Worm (Caenorhabditis elegans) whole organism, young adult: Measurements from ENCODE around the gene T13A10.1.

Source experiments
- D2030.7 ChIP-seq: fragments of 200-800 bp; sonication (Bioruptor generic); IDR thresholded peaks from 2 replicates; pipeline ENCODE4 v1.3.6; 2022; ENCODE audit warnings: missing genetic modification reagents, missing genetic modification characterization, missing compliant biosample characterization
- F23B12.7 ChIP-seq: sonication (generic microtip); optimal IDR thresholded peaks from 2 replicates; lab custom pipeline; 2017; ENCODE audit warnings: missing genetic modification characterization, mild to moderate bottlenecking, missing compliant biosample characterization, antibody characterized with exemption, moderate library complexity; ENCODE audit not compliant: insufficient read depth
- F39B2.1 ChIP-seq: fragments of 200-800 bp; sonication (Bioruptor generic); IDR thresholded peaks from 2 replicates; pipeline ENCODE4 v1.3.6; 2022; ENCODE audit warnings: missing genetic modification reagents, missing genetic modification characterization, missing compliant biosample characterization
- Y67H2A.10 ChIP-seq: fragments of 200-800 bp; sonication (Bioruptor generic); conservative IDR thresholded peaks from 2 replicates; pipeline ENCODE4 v1.3.6; 2022; ENCODE audit warnings: missing genetic modification reagents, missing genetic modification characterization, missing compliant biosample characterization
- aptf-3 ChIP-seq: fragments of 200-800 bp; sonication (Bioruptor generic); IDR thresholded peaks from 2 replicates; pipeline ENCODE4 v1.3.6; 2022; ENCODE audit warnings: missing genetic modification characterization, missing compliant biosample characterization
- atf-7 ChIP-seq: sonication (generic microtip); optimal IDR thresholded peaks from 2 replicates; lab custom pipeline; 2017; ENCODE audit warnings: mild to moderate bottlenecking, missing genetic modification characterization, missing compliant biosample characterization
- athp-1 ChIP-seq: sonication (generic microtip); optimal IDR thresholded peaks from 2 replicates; lab custom pipeline; 2017; ENCODE audit warnings: mild to moderate bottlenecking, missing genetic modification characterization, missing compliant biosample characterization
- attf-5 ChIP-seq: fragments of 200-800 bp; sonication (Bioruptor generic); optimal IDR thresholded peaks from 2 replicates; lab custom pipeline; 2018; ENCODE audit warnings: mild to moderate bottlenecking, missing genetic modification characterization, missing compliant biosample characterization
- attf-6 ChIP-seq: fragments of 200-800 bp; sonication (Bioruptor generic); IDR thresholded peaks from 2 replicates; pipeline ENCODE4 v1.3.6; 2022; ENCODE audit warnings: missing genetic modification reagents, missing genetic modification characterization, missing compliant biosample characterization
- bed-2 ChIP-seq: fragments of 200-800 bp; sonication (Bioruptor generic); IDR thresholded peaks from 2 replicates; pipeline ENCODE4 v1.3.6; 2022; ENCODE audit warnings: missing genetic modification reagents, missing genetic modification characterization, missing compliant biosample characterization
- ccch-3 ChIP-seq: fragments of 200-800 bp; sonication (Bioruptor generic); optimal IDR thresholded peaks from 2 replicates; lab custom pipeline; 2018; ENCODE audit warnings: mild to moderate bottlenecking, missing genetic modification characterization, missing compliant biosample characterization
- ceh-100 ChIP-seq: fragments of 200-800 bp; sonication (Bioruptor generic); IDR thresholded peaks from 2 replicates; pipeline ENCODE4 v1.3.6; 2022; ENCODE audit warnings: missing genetic modification reagents, missing genetic modification characterization, missing compliant biosample characterization
- die-1 ChIP-seq: sonication (generic microtip); optimal IDR thresholded peaks from 2 replicates; lab custom pipeline; 2016; ENCODE audit warnings: missing genotype, mild to moderate bottlenecking, missing genetic modification characterization, missing compliant biosample characterization
- dox-1 ChIP-seq: fragments of 200-800 bp; sonication (Bioruptor generic); IDR thresholded peaks from 2 replicates; pipeline ENCODE4 v1.3.6; 2022; ENCODE audit warnings: missing genetic modification reagents, missing genetic modification characterization, missing compliant biosample characterization
- egl-18 ChIP-seq: fragments of 200-800 bp; sonication (Bioruptor generic); IDR thresholded peaks from 2 replicates; pipeline ENCODE4 v1.3.6; 2022; ENCODE audit warnings: missing genetic modification reagents, missing genetic modification characterization, missing compliant biosample characterization
- egrh-3 ChIP-seq: fragments of 200-800 bp; sonication (Bioruptor generic); IDR thresholded peaks from 2 replicates; pipeline ENCODE4 v1.3.6; 2022; ENCODE audit warnings: missing genetic modification reagents, missing genetic modification characterization, missing compliant biosample characterization
- fkh-3 ChIP-seq: sonication (generic microtip); optimal IDR thresholded peaks from 2 replicates; lab custom pipeline; 2016; ENCODE audit warnings: mild to moderate bottlenecking, missing genetic modification characterization, missing compliant biosample characterization
- gei-17 ChIP-seq: fragments of 200-800 bp; sonication (Bioruptor generic); optimal IDR thresholded peaks from 2 replicates; lab custom pipeline; 2018; ENCODE audit warnings: mild to moderate bottlenecking, missing genetic modification characterization, missing compliant biosample characterization
- him-1 ChIP-seq: sonication (generic microtip); optimal IDR thresholded peaks from 2 replicates; lab custom pipeline; 2016; ENCODE audit warnings: missing genotype, missing genetic modification reagents, missing genetic modification characterization, missing compliant biosample characterization
- hmg-1.2 ChIP-seq: fragments of 200-800 bp; sonication (Bioruptor generic); IDR thresholded peaks from 2 replicates; pipeline ENCODE4 v1.3.6; 2022; ENCODE audit warnings: missing genetic modification reagents, missing genetic modification characterization, missing compliant biosample characterization
- hsf-1 ChIP-seq: fragments of 200-800 bp; sonication (Bioruptor generic); IDR thresholded peaks from 2 replicates; pipeline ENCODE4 v1.3.6; 2022; ENCODE audit warnings: missing genetic modification reagents, missing genetic modification characterization, missing compliant biosample characterization
- let-607 ChIP-seq, 2 experiments: fragments of 200-800 bp in 1 of 2; sonication (Bioruptor generic) in 1 of 2; sonication (generic microtip) in 1 of 2; optimal IDR thresholded peaks; 2 replicates each; lab custom pipeline; 2016 to 2018; ENCODE audit warnings: mild to moderate bottlenecking in 2 of 2, missing compliant biosample characterization in 2 of 2, missing genetic modification characterization in 2 of 2, moderate library complexity in 2 of 2, missing genotype in 1 of 2
- lin-26 ChIP-seq: fragments of 200-800 bp; sonication (Bioruptor generic); IDR thresholded peaks from 2 replicates; pipeline ENCODE4 v1.3.6; 2022; ENCODE audit warnings: missing genetic modification reagents, missing genetic modification characterization, missing compliant biosample characterization
- lin-35 ChIP-seq, 3 experiments: fragments of 150-350 bp in 2 of 3; sonication (generic microtip) in 1 of 3; optimal IDR thresholded peaks; 2 replicates each; lab custom pipeline; 2014 to 2018; ENCODE audit warnings: missing biosample characterization in 3 of 3, missing genetic modification characterization in 3 of 3, missing genetic modification reagents in 3 of 3
- lin-40 ChIP-seq: sonication (generic microtip); optimal IDR thresholded peaks from 2 replicates; lab custom pipeline; 2016; ENCODE audit warnings: missing genetic modification characterization, mild to moderate bottlenecking, missing compliant biosample characterization, missing genotype, missing genetic modification reagents
- lin-54 ChIP-seq: fragments of 200-800 bp; sonication (Bioruptor generic); optimal IDR thresholded peaks from 2 replicates; lab custom pipeline; 2018; ENCODE audit warnings: mild to moderate bottlenecking, missing genetic modification characterization, missing compliant biosample characterization
- lsl-1 ChIP-seq: fragments of 200-800 bp; sonication (Bioruptor generic); optimal IDR thresholded peaks from 2 replicates; lab custom pipeline; 2018; ENCODE audit warnings: mild to moderate bottlenecking, missing genetic modification characterization, moderate library complexity, missing compliant biosample characterization
- nfya-1 ChIP-seq: sonication (generic microtip); optimal IDR thresholded peaks from 2 replicates; lab custom pipeline; 2017; ENCODE audit warnings: antibody characterized with exemption, missing compliant biosample characterization, missing genetic modification characterization, borderline replicate concordance; ENCODE audit not compliant: insufficient read depth
- nfyb-1 ChIP-seq: fragments of 200-800 bp; sonication (Bioruptor generic); IDR thresholded peaks from 2 replicates; pipeline ENCODE4 v1.3.6; 2022; ENCODE audit warnings: missing genetic modification reagents, missing genetic modification characterization, missing compliant biosample characterization
- pbrm-1 ChIP-seq: fragments of 200-800 bp; sonication (Bioruptor generic); IDR thresholded peaks from 2 replicates; pipeline ENCODE4 v1.3.6; 2022; ENCODE audit warnings: missing genetic modification reagents, missing genetic modification characterization, missing compliant biosample characterization
- pha-4 ChIP-seq: fragments of 150-350 bp; sonication (generic microtip); optimal IDR thresholded peaks from 2 replicates; lab custom pipeline; 2014; ENCODE audit warnings: missing biosample characterization, missing genetic modification reagents, missing genetic modification characterization
- rcor-1 ChIP-seq: fragments of 200-800 bp; sonication (Bioruptor generic); IDR thresholded peaks from 2 replicates; pipeline ENCODE4 v1.3.6; 2022; ENCODE audit warnings: missing genetic modification reagents, missing genetic modification characterization, missing compliant biosample characterization
- sea-2 ChIP-seq: fragments of 200-800 bp; sonication (Bioruptor generic); IDR thresholded peaks from 2 replicates; pipeline ENCODE4 v1.3.6; 2022; ENCODE audit warnings: missing genetic modification characterization, missing compliant biosample characterization
- snpc-1.1 ChIP-seq: sonication (generic microtip); optimal IDR thresholded peaks from 2 replicates; lab custom pipeline; 2017; ENCODE audit warnings: missing genetic modification characterization, mild to moderate bottlenecking, missing compliant biosample characterization, antibody characterized with exemption, moderate library complexity, missing genotype, missing genetic modification reagents; ENCODE audit not compliant: insufficient read depth
- snpc-1.3 ChIP-seq: sonication (generic microtip); optimal IDR thresholded peaks from 2 replicates; lab custom pipeline; 2017; ENCODE audit warnings: missing genetic modification characterization, mild to moderate bottlenecking, missing compliant biosample characterization, antibody characterized with exemption, moderate library complexity, missing genotype, missing genetic modification reagents; ENCODE audit not compliant: insufficient read depth
- snpc-4 ChIP-seq, 5 experiments: fragments of 150-350 bp in 1 of 5; sonication (generic microtip) in 4 of 5; optimal IDR thresholded peaks; 2 replicates each; lab custom pipeline; 2014 to 2018; ENCODE audit warnings: missing genetic modification characterization in 5 of 5, missing biosample characterization in 3 of 5, antibody characterized with exemption in 2 of 5, mild to moderate bottlenecking in 2 of 5, missing compliant biosample characterization in 2 of 5, missing genotype in 2 of 5, moderate library complexity in 2 of 5, missing genetic modification reagents in 1 of 5
- ztf-26 ChIP-seq: sonication (generic microtip); optimal IDR thresholded peaks from 2 replicates; lab custom pipeline; 2017; ENCODE audit warnings: missing genetic modification characterization, missing compliant biosample characterization
- ztf-6 ChIP-seq: fragments of 200-800 bp; sonication (Bioruptor generic); IDR thresholded peaks from 2 replicates; pipeline ENCODE4 v1.3.6; 2022; ENCODE audit warnings: missing genetic modification reagents, missing genetic modification characterization, missing compliant biosample characterization

T13A10.1 gene

ce11 chrIV:6294081-6294480, 18.2 kb downstream of the T13A10.1 start, which contains the start of gene hil-2:
TSS of gene hil-2 (plus strand) at chrIV:6294240.
- TF ChIP-seq atf-7 (tag; lab: Kevin White, UChicago): no peak
- TF ChIP-seq F39B2.1 (GFP tag; lab: Robert Waterston, UW): peak; percentile 97
- TF ChIP-seq lsl-1 (GFP tag; lab: Kevin White, UChicago): no peak
- TF ChIP-seq snpc-4 (GFP tag; optimal IDR thresholded peaks at IDR 0.05; lab: Kevin White, UChicago): no peak
- TF ChIP-seq snpc-4 (tag; optimal IDR thresholded peaks at IDR 0.05; lab: Kevin White, UChicago): peak in 2 of 4 experiments; percentile 59 to 60
- no peak for TF ChIP-seq snpc-1.3 (tag; lab: Kevin White, UChicago)

ce11 chrIV:6298253-6298652, 22.4 kb downstream of the T13A10.1 start, which contains the start of gene srv-27:
TSS of gene srv-27 (minus strand) at chrIV:6298353.
- TF ChIP-seq bed-2 (GFP tag; lab: Robert Waterston, UW): no peak
- no peak for TF ChIP-seq attf-6

ce11 chrIV:6299523-6299922, 23.6 kb downstream of the T13A10.1 start:
- no peak for TF ChIP-seq Y67H2A.10 (GFP tag; lab: Robert Waterston, UW)

ce11 chrIV:6301764-6302163, 25.9 kb downstream of the T13A10.1 start, which contains the start of gene srv-26:
TSS of gene srv-26 (minus strand) at chrIV:6301864.
- TF ChIP-seq rcor-1 (no peak), hmg-1.2 (GFP tag; lab: Robert Waterston, UW) (no peak), attf-5 (GFP tag; lab: Kevin White, UChicago) (no peak), dox-1 (GFP tag; lab: Robert Waterston, UW) (no peak), him-1 (tag; lab: Kevin White, UChicago) (no peak), bed-2 (GFP tag; lab: Robert Waterston, UW) (no peak), ztf-26 (no peak), ceh-100 (GFP tag; lab: Robert Waterston, UW) (no peak), aptf-3 (no peak)
- TF ChIP-seq, all 124 proteins: peak for 0

ce11 chrIV:6303642-6304041, 27.8 kb downstream of the T13A10.1 start, which contains the start of gene srv-25:
TSS of gene srv-25 (minus strand) at chrIV:6303742.
- TF ChIP-seq nfyb-1 (GFP tag; lab: Robert Waterston, UW) (no peak), snpc-1.3 (tag; lab: Kevin White, UChicago) (no peak), lin-35 (GFP tag; optimal IDR thresholded peaks at IDR 0.05; lab: Kevin White, UChicago) (no peak), pbrm-1 (no peak), lin-40 (tag; lab: Kevin White, UChicago) (no peak), pha-4 (tag; lab: Kevin White, UChicago) (no peak), F23B12.7 (tag; lab: Kevin White, UChicago) (no peak), athp-1 (no peak), nfya-1 (tag; lab: Kevin White, UChicago) (no peak), gei-17 (GFP tag; lab: Kevin White, UChicago) (no peak), hmg-1.2 (GFP tag; lab: Robert Waterston, UW) (no peak)
- TF ChIP-seq, all 124 proteins: peak for 0

- TF ChIP-seq snpc-1.1 (tag; lab: Kevin White, UChicago): no peak
- TF ChIP-seq hmg-1.2 (GFP tag; lab: Robert Waterston, UW): no peak
- no peak for TF ChIP-seq fkh-3 (tag; lab: Kevin White, UChicago)
- no peak for TF ChIP-seq sea-2 (GFP tag; lab: Robert Waterston, UW)
- TF ChIP-seq die-1 (tag; lab: Kevin White, UChicago): no peak
- TF ChIP-seq snpc-4 (GFP tag; optimal IDR thresholded peaks at IDR 0.05; lab: Kevin White, UChicago): no peak
- no peak for TF ChIP-seq snpc-4 (tag; optimal IDR thresholded peaks at IDR 0.05; lab: Kevin White, UChicago)
- TF ChIP-seq hsf-1 (GFP tag; lab: Robert Waterston, UW): no peak
- TF ChIP-seq lin-54 (GFP tag; lab: Kevin White, UChicago): no peak
- TF ChIP-seq let-607 (tag; optimal IDR thresholded peaks at IDR 0.05; lab: Kevin White, UChicago): no peak
- no peak for TF ChIP-seq egrh-3 (GFP tag; lab: Robert Waterston, UW)
- no peak for TF ChIP-seq ccch-3 (GFP tag; lab: Kevin White, UChicago)
- no peak for TF ChIP-seq ztf-6 (GFP tag; lab: Robert Waterston, UW)
- TF ChIP-seq lin-26 (GFP tag; lab: Robert Waterston, UW): no peak
- TF ChIP-seq attf-6: no peak
- TF ChIP-seq egl-18: no peak
- no peak for TF ChIP-seq D2030.7 (GFP tag; lab: Robert Waterston, UW)
Measured at ce11 chrIV:6307439-6307838, 31.6 kb downstream of the T13A10.1 start, which contains the start of gene csp-2. TSS of gene csp-2 (plus strand) at chrIV:6307739.
